Fruit fly (Drosophila melanogaster) whole organism, embryonic: Measurements from ENCODE around the gene CG2444.

Experiments used
- Ada2b ChIP-seq: fragments of 200-800 bp; sonication (Bioruptor generic); IDR thresholded peaks from 2 replicates; pipeline ENCODE4 v1.3.6; 2022; ENCODE audit warnings: missing biosample characterization, missing genetic modification characterization
- Atf3 ChIP-seq: fragments of 200-800 bp; sonication (Bioruptor generic); optimal IDR thresholded peaks from 3 replicates; lab custom pipeline; 2016; ENCODE audit warnings: missing biosample characterization, missing genetic modification characterization
- Awh ChIP-seq: fragments of 200-800 bp; sonication (Bioruptor generic); IDR thresholded peaks from 2 replicates; pipeline ENCODE4, ENCODE4 v1.3.6; 2022; ENCODE audit warnings: missing biosample characterization, missing genetic modification characterization
- B-H2 ChIP-seq: fragments of 200-800 bp; sonication (Bioruptor generic); optimal IDR thresholded peaks from 2 replicates; lab custom pipeline; 2018; ENCODE audit warnings: missing biosample characterization, mild to moderate bottlenecking, missing genetic modification characterization
- Bteb2 ChIP-seq: fragments of 200-800 bp; sonication (Bioruptor generic); optimal IDR thresholded peaks from 2 replicates; lab custom pipeline; 2016; ENCODE audit warnings: missing biosample characterization, missing genetic modification characterization
- CG10565 ChIP-seq: fragments of 200-800 bp; sonication (Bioruptor generic); optimal IDR thresholded peaks from 3 replicates; lab custom pipeline; 2016; ENCODE audit warnings: missing biosample characterization, mild to moderate bottlenecking, missing genetic modification characterization
- CG11085 ChIP-seq: fragments of 200-800 bp; sonication (Bioruptor generic); IDR thresholded peaks from 2 replicates; pipeline ENCODE4 v1.3.6; 2022; ENCODE audit warnings: missing biosample characterization, missing genetic modification characterization
- CG11398 ChIP-seq: fragments of 200-800 bp; sonication (Bioruptor generic); optimal IDR thresholded peaks from 2 replicates; lab custom pipeline; 2016; ENCODE audit warnings: missing biosample characterization, missing genetic modification characterization
- CG12744 ChIP-seq: fragments of 200-800 bp; sonication (Bioruptor generic); optimal IDR thresholded peaks from 2 replicates; lab custom pipeline; 2016; ENCODE audit warnings: missing biosample characterization, missing genetic modification characterization
- CG12942 ChIP-seq: fragments of 200-800 bp; sonication (Bioruptor generic); optimal IDR thresholded peaks from 3 replicates; lab custom pipeline; 2016; ENCODE audit warnings: missing biosample characterization, missing genetic modification characterization
- CG13287 ChIP-seq: fragments of 200-800 bp; sonication (Bioruptor generic); IDR thresholded peaks from 2 replicates; pipeline ENCODE4 v1.3.6; 2022; ENCODE audit warnings: missing biosample characterization, missing genetic modification characterization; ENCODE audit not compliant: partially characterized antibody
- CG13894 ChIP-seq: fragments of 200-800 bp; sonication (Bioruptor generic); optimal IDR thresholded peaks from 3 replicates; lab custom pipeline; 2018; ENCODE audit warnings: missing biosample characterization, mild to moderate bottlenecking, missing genetic modification characterization, moderate library complexity
- CG17568 ChIP-seq: fragments of 200-800 bp; sonication (Bioruptor generic); optimal IDR thresholded peaks from 2 replicates; lab custom pipeline; 2018; ENCODE audit warnings: missing biosample characterization, mild to moderate bottlenecking, missing genetic modification characterization, moderate library complexity
- CG2202 ChIP-seq: fragments of 200-800 bp; sonication (Bioruptor generic); optimal IDR thresholded peaks from 2 replicates; lab custom pipeline; 2018; ENCODE audit warnings: missing biosample characterization, mild to moderate bottlenecking, missing genetic modification characterization
- CG30020 ChIP-seq: fragments of 200-800 bp; optimal IDR thresholded peaks from 2 replicates; lab custom pipeline; 2019; ENCODE audit warnings: missing biosample characterization, mild to moderate bottlenecking, missing genetic modification characterization, moderate library complexity
- CG32772 ChIP-seq: fragments of 200-800 bp; sonication (Bioruptor generic); IDR thresholded peaks from 2 replicates; pipeline ENCODE4 v1.3.6; 2022; ENCODE audit warnings: missing biosample characterization, missing genetic modification characterization
- CG42726 ChIP-seq: fragments of 200-800 bp; sonication (Bioruptor generic); IDR thresholded peaks from 2 replicates; pipeline ENCODE4 v1.3.6; 2022; ENCODE audit warnings: missing biosample characterization, missing genetic modification characterization; ENCODE audit not compliant: partially characterized antibody
- CG4328 ChIP-seq: fragments of 200-800 bp; sonication (Bioruptor generic); optimal IDR thresholded peaks from 3 replicates; lab custom pipeline; 2017; ENCODE audit warnings: missing biosample characterization, missing genetic modification reagents, missing genetic modification characterization
- CG4730 ChIP-seq: fragments of 200-800 bp; sonication (Bioruptor generic); IDR thresholded peaks from 2 replicates; pipeline ENCODE4 v1.3.6; 2022; ENCODE audit warnings: missing biosample characterization, missing genetic modification characterization
- CG6272 ChIP-seq: fragments of 200-800 bp; sonication (Bioruptor generic); IDR thresholded peaks from 2 replicates; pipeline ENCODE4 v1.3.6; 2022; ENCODE audit warnings: missing biosample characterization, missing genetic modification characterization
- CG6791 ChIP-seq: fragments of 200-800 bp; sonication (Bioruptor generic); IDR thresholded peaks from 3 replicates; pipeline ENCODE4 v1.3.6; 2022; ENCODE audit warnings: missing biosample characterization, missing genetic modification characterization; ENCODE audit not compliant: partially characterized antibody
- CG7987 ChIP-seq: fragments of 200-800 bp; sonication (Bioruptor generic); optimal IDR thresholded peaks from 2 replicates; lab custom pipeline; 2018; ENCODE audit warnings: missing biosample characterization, mild to moderate bottlenecking, missing genetic modification characterization, moderate library complexity
- CG8281 ChIP-seq: fragments of 200-800 bp; sonication (Bioruptor generic); optimal IDR thresholded peaks from 2 replicates; lab custom pipeline; 2018; ENCODE audit warnings: missing biosample characterization, mild to moderate bottlenecking, missing genetic modification characterization, moderate library complexity
- Chrac-16 ChIP-seq: fragments of 200-800 bp; sonication (Bioruptor generic); optimal IDR thresholded peaks from 3 replicates; lab custom pipeline; 2016; ENCODE audit warnings: missing biosample characterization, missing genetic modification characterization
- Doc3 ChIP-seq: fragments of 200-800 bp; sonication (Bioruptor generic); IDR thresholded peaks from 3 replicates; pipeline ENCODE4 v1.3.6; 2022; ENCODE audit warnings: missing biosample characterization, missing genetic modification characterization; ENCODE audit not compliant: partially characterized antibody
- Gug ChIP-seq: fragments of 200-800 bp; sonication (Bioruptor generic); IDR thresholded peaks from 4 replicates; pipeline ENCODE4 v1.3.6; 2022; ENCODE audit warnings: missing biosample characterization, missing genetic modification characterization
- H2.0 ChIP-seq: fragments of 200-800 bp; sonication (Bioruptor generic); IDR thresholded peaks from 2 replicates; pipeline ENCODE4 v1.3.6; 2022; ENCODE audit warnings: missing biosample characterization, missing genetic modification characterization
- HmgD ChIP-seq: fragments of 200-800 bp; sonication (Bioruptor generic); optimal IDR thresholded peaks from 3 replicates; lab custom pipeline; 2016; ENCODE audit warnings: missing biosample characterization, missing genetic modification characterization
- HmgZ ChIP-seq: fragments of 200-800 bp; sonication (Bioruptor generic); optimal IDR thresholded peaks from 2 replicates; lab custom pipeline; 2018; ENCODE audit warnings: missing biosample characterization, mild to moderate bottlenecking, missing genetic modification characterization
- Med ChIP-seq: fragments of 200-800 bp; sonication (Bioruptor generic); peaks from one replicate; lab custom pipeline; 2016; ENCODE audit warnings: missing biosample characterization, missing genetic modification characterization, mild to moderate bottlenecking, inconsistent platforms, moderate library complexity
- Myb ChIP-seq: fragments of 200-800 bp; sonication (Bioruptor generic); optimal IDR thresholded peaks from 2 replicates; lab custom pipeline; 2016; ENCODE audit warnings: missing biosample characterization, missing genetic modification characterization
- Oli ChIP-seq: fragments of 200-800 bp; sonication (Bioruptor generic); optimal IDR thresholded peaks from 2 replicates; lab custom pipeline; 2018; ENCODE audit warnings: missing biosample characterization, mild to moderate bottlenecking, missing genetic modification characterization, moderate library complexity
- Six4 ChIP-seq: fragments of 200-800 bp; sonication (Bioruptor generic); optimal IDR thresholded peaks from 2 replicates; lab custom pipeline; 2016; ENCODE audit warnings: missing biosample characterization, missing genetic modification characterization
- Sox102F ChIP-seq: fragments of 200-800 bp; sonication (Bioruptor generic); optimal IDR thresholded peaks from 2 replicates; lab custom pipeline; 2018; ENCODE audit warnings: missing biosample characterization, mild to moderate bottlenecking, missing genetic modification characterization, moderate library complexity
- al ChIP-seq: fragments of 200-800 bp; sonication (Bioruptor generic); IDR thresholded peaks from 2 replicates; pipeline ENCODE4 v1.3.6; 2022; ENCODE audit warnings: missing biosample characterization, missing genetic modification characterization
- amos ChIP-seq: fragments of 200-800 bp; sonication (Bioruptor generic); IDR thresholded peaks from 2 replicates; pipeline ENCODE4 v1.3.6; 2022; ENCODE audit warnings: missing biosample characterization, missing genetic modification characterization; ENCODE audit not compliant: partially characterized antibody
- ap ChIP-seq: fragments of 200-800 bp; sonication (Bioruptor generic); IDR thresholded peaks from 2 replicates; pipeline ENCODE4 v1.3.6; 2022; ENCODE audit warnings: missing biosample characterization, missing genetic modification characterization
- ara ChIP-seq: fragments of 200-800 bp; sonication (Bioruptor generic); IDR thresholded peaks from 2 replicates; pipeline ENCODE4 v1.3.6; 2022; ENCODE audit warnings: missing biosample characterization, missing genetic modification characterization
- az2 ChIP-seq: fragments of 200-800 bp; sonication (Bioruptor generic); optimal IDR thresholded peaks from 3 replicates; lab custom pipeline; 2016; ENCODE audit warnings: missing biosample characterization, missing genetic modification characterization
- bigmax ChIP-seq: fragments of 200-800 bp; sonication (Bioruptor generic); optimal IDR thresholded peaks from 2 replicates; lab custom pipeline; 2018; ENCODE audit warnings: missing biosample characterization, mild to moderate bottlenecking, missing genetic modification characterization
- bowl ChIP-seq: fragments of 200-800 bp; sonication (Bioruptor generic); IDR thresholded peaks from 2 replicates; pipeline ENCODE4 v1.3.6; 2022; ENCODE audit warnings: missing biosample characterization, missing genetic modification characterization
- chm ChIP-seq: fragments of 200-800 bp; sonication (Bioruptor generic); IDR thresholded peaks from 2 replicates; pipeline ENCODE4 v1.3.6; 2022; ENCODE audit warnings: missing biosample characterization, missing genetic modification characterization
- eyg ChIP-seq: fragments of 200-800 bp; sonication (Bioruptor generic); optimal IDR thresholded peaks from 3 replicates; lab custom pipeline; 2016; ENCODE audit warnings: missing biosample characterization, missing genetic modification characterization
- gem ChIP-seq: fragments of 200-800 bp; sonication (Bioruptor generic); optimal IDR thresholded peaks from 2 replicates; lab custom pipeline; 2019; ENCODE audit warnings: missing biosample characterization, mild to moderate bottlenecking, missing genetic modification characterization, moderate library complexity
- grn ChIP-seq: fragments of 200-800 bp; sonication (Bioruptor generic); optimal IDR thresholded peaks from 3 replicates; lab custom pipeline; 2017; ENCODE audit warnings: missing biosample characterization, missing genetic modification characterization
- hkb ChIP-seq, 2 experiments: fragments of 200-800 bp in 1 of 2; fragments of >200 bp in 1 of 2; sonication (Bioruptor generic) in 1 of 2; IDR thresholded peaks in 1 of 2; optimal IDR thresholded peaks in 1 of 2; 2 replicates each; pipeline versions ENCODE4 v1.3.6 to Lab custom; 2017 to 2022; ENCODE audit warnings: missing biosample characterization in 1 of 2, missing genetic modification characterization in 1 of 2
- insv ChIP-seq, 2 experiments: fragments of 200-800 bp; sonication (Bioruptor generic); optimal IDR thresholded peaks; 3 replicates each; lab custom pipeline; 2016 to 2018; ENCODE audit warnings: missing biosample characterization in 2 of 2, missing genetic modification characterization in 2 of 2
- psq ChIP-seq: fragments of 200-800 bp; sonication (Bioruptor generic); optimal IDR thresholded peaks from 2 replicates; lab custom pipeline; 2017; ENCODE audit warnings: missing biosample characterization, missing genetic modification characterization
- schlank ChIP-seq: fragments of 200-800 bp; sonication (Bioruptor generic); optimal IDR thresholded peaks from 2 replicates; lab custom pipeline; 2018; ENCODE audit warnings: missing biosample characterization, mild to moderate bottlenecking, missing genetic modification characterization
- tll ChIP-seq, 2 experiments: fragments of 200-800 bp in 1 of 2; fragments of >200 bp in 1 of 2; sonication (Bioruptor generic) in 1 of 2; optimal IDR thresholded peaks; 2 replicates each; lab custom pipeline; 2017 to 2019; ENCODE audit warnings: missing biosample characterization in 2 of 2, missing genetic modification characterization in 2 of 2, mild to moderate bottlenecking in 1 of 2, moderate library complexity in 1 of 2
- trh ChIP-seq: fragments of 200-800 bp; sonication (Bioruptor generic); optimal IDR thresholded peaks from 2 replicates; lab custom pipeline; 2016; ENCODE audit warnings: missing biosample characterization, missing genetic modification characterization

The CG2444 gene

DNA sequence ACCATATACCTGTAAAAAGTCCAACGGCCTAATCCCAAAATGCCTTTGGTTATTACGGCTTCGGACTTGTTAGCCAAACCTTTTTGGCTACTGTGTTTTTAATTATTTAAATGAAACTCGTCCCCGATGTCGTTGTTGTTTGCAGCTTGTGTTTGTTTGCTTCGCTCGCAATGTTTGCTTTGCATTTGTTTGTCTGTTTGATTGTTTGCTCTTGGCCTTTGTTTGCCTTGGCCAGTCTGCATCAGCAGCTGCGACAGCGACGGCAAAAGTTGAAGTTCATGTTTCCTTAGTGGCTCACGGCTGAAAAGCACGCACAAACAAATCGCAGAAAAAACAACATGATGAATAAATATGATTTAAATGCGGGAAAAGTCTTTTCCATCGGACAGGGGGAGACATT, 44.6 kb downstream of the CG2444 start (continued):
- TF ChIP-seq CG10565 (no peak), Bteb2 (GFP tag; lab: Kevin White, UChicago) (no peak), CG12744 (no peak), CG30020 (tag; lab: Kevin White, UChicago) (no peak), CG2202 (tag; lab: Kevin White, UChicago) (peak; percentile 29), schlank (tag; lab: Kevin White, UChicago) (no peak), tll (GFP tag; optimal IDR thresholded peaks at IDR 0.05; lab: Kevin White, UChicago) (no peak), trh (GFP tag; lab: Kevin White, UChicago) (no peak), eyg (GFP tag; lab: Kevin White, UChicago) (peak; percentile 14), CG6791 (GFP tag; lab: Robert Waterston, UW) (no peak), ara (GFP tag; lab: Robert Waterston, UW) (peak; percentile 40; the same call in 1 of the 2 replicates), Oli (tag; lab: Kevin White, UChicago) (no peak), Atf3 (no peak), CG13894 (tag; lab: Kevin White, UChicago) (no peak), CG17568 (GFP tag; lab: Kevin White, UChicago) (peak; percentile 35), CG32772 (GFP tag; lab: Robert Waterston, UW) (no peak), CG8281 (tag; lab: Kevin White, UChicago) (peak; percentile 13), al (GFP tag; lab: Robert Waterston, UW) (no peak), Awh (peak; percentile 67; the same call in 1 of the 2 replicates), CG4730 (GFP tag; lab: Robert Waterston, UW) (no peak), Chrac-16 (GFP tag; lab: Kevin White, UChicago) (no peak), psq (GFP tag; lab: Kevin White, UChicago) (no peak), ap (GFP tag; lab: Robert Waterston, UW) (no peak), CG6272 (no peak), hkb (optimal IDR thresholded peaks at IDR 0.05; lab: Kevin White, UChicago) (no peak), hkb (GFP tag; IDR thresholded peaks at IDR 0.05; lab: Robert Waterston, UW) (peak; percentile 58; the same call in 1 of the 2 replicates), CG13287 (GFP tag; lab: Robert Waterston, UW) (no peak), CG11398 (GFP tag; lab: Kevin White, UChicago) (peak; percentile 44), Gug (no peak), Med (GFP tag; lab: Kevin White, UChicago) (peak; percentile 89), insv (GFP tag; optimal IDR thresholded peaks at IDR 0.05; lab: Kevin White, UChicago) (no peak), CG11085 (GFP tag; lab: Robert Waterston, UW) (no peak), B-H2 (GFP tag; lab: Kevin White, UChicago) (no peak), Ada2b (GFP tag; lab: Robert Waterston, UW) (no peak), Doc3 (GFP tag; lab: Robert Waterston, UW) (no peak), CG7987 (GFP tag; lab: Kevin White, UChicago) (peak; percentile 61), HmgD (no peak), CG4328 (GFP tag; lab: Kevin White, UChicago) (peak; percentile 36), CG12942 (GFP tag; lab: Kevin White, UChicago) (no peak), Sox102F (GFP tag; lab: Kevin White, UChicago) (peak; percentile 61), Six4 (no peak), grn (GFP tag; lab: Kevin White, UChicago) (no peak), amos (GFP tag; lab: Robert Waterston, UW) (no peak), az2 (no peak), chm (GFP tag; lab: Robert Waterston, UW) (no peak), HmgZ (tag; lab: Kevin White, UChicago) (no peak), gem (tag; lab: Kevin White, UChicago) (peak; percentile 47), bigmax (GFP tag; lab: Kevin White, UChicago) (no peak), Myb (GFP tag; lab: Kevin White, UChicago) (no peak), CG42726 (GFP tag; lab: Robert Waterston, UW) (no peak), H2.0 (no peak), bowl (GFP tag; lab: Robert Waterston, UW) (no peak)
